Fruit fly (Drosophila melanogaster) whole organism, embryonic: ENCODE measurements around the gene niki.
A peak's percentile ranks its signal among the peaks of the same experiment; 100 is the strongest.

ENCODE experiments used
- Ada2b ChIP-seq: fragments of 200-800 bp; sonication (Bioruptor generic); IDR thresholded peaks from 2 replicates; pipeline ENCODE4 v1.3.6; 2022; ENCODE audit warnings: missing biosample characterization, missing genetic modification characterization
- Atf3 ChIP-seq: fragments of 200-800 bp; sonication (Bioruptor generic); optimal IDR thresholded peaks from 3 replicates; lab custom pipeline; 2016; ENCODE audit warnings: missing biosample characterization, missing genetic modification characterization
- Bgb ChIP-seq: fragments of 200-800 bp; sonication (Bioruptor generic); IDR thresholded peaks from 2 replicates; pipeline ENCODE4 v1.3.6; 2022; ENCODE audit warnings: missing biosample characterization, missing genetic modification characterization; ENCODE audit not compliant: partially characterized antibody
- BtbVII ChIP-seq: fragments of 200-800 bp; sonication (Bioruptor generic); optimal IDR thresholded peaks from 3 replicates; lab custom pipeline; 2017; ENCODE audit warnings: missing biosample characterization, mild to moderate bottlenecking, missing genetic modification characterization
- CG1024 ChIP-seq: fragments of 200-800 bp; sonication (Bioruptor generic); IDR thresholded peaks from 2 replicates; pipeline ENCODE4 v1.3.6; 2022; ENCODE audit warnings: missing biosample characterization, missing genetic modification characterization
- CG11398 ChIP-seq: fragments of 200-800 bp; sonication (Bioruptor generic); optimal IDR thresholded peaks from 2 replicates; lab custom pipeline; 2016; ENCODE audit warnings: missing biosample characterization, missing genetic modification characterization
- CG14965 ChIP-seq: fragments of 200-800 bp; sonication (Bioruptor generic); optimal IDR thresholded peaks from 2 replicates; lab custom pipeline; 2016; ENCODE audit warnings: missing biosample characterization, missing genetic modification characterization, borderline replicate concordance
- CG17186 ChIP-seq: fragments of 200-800 bp; sonication (Bioruptor generic); optimal IDR thresholded peaks from 3 replicates; lab custom pipeline; 2017; ENCODE audit warnings: missing biosample characterization, missing genetic modification reagents, missing genetic modification characterization
- CG18599 ChIP-seq: fragments of 200-800 bp; sonication (Bioruptor generic); optimal IDR thresholded peaks from 3 replicates; lab custom pipeline; 2017; ENCODE audit warnings: missing biosample characterization, missing genetic modification characterization, mild to moderate bottlenecking, moderate library complexity, missing genetic modification reagents
- CG18764 ChIP-seq: fragments of 200-800 bp; sonication (Bioruptor generic); optimal IDR thresholded peaks from 3 replicates; lab custom pipeline; 2016; ENCODE audit warnings: missing biosample characterization, missing genetic modification characterization
- CG2120 ChIP-seq: fragments of 200-800 bp; sonication (Bioruptor generic); optimal IDR thresholded peaks from 3 replicates; lab custom pipeline; 2016; ENCODE audit warnings: missing biosample characterization, missing genetic modification characterization
- CG31365 ChIP-seq: fragments of 200-800 bp; sonication (Bioruptor generic); optimal IDR thresholded peaks from 2 replicates; lab custom pipeline; 2018; ENCODE audit warnings: missing biosample characterization, mild to moderate bottlenecking, missing genetic modification characterization
- CG31441 ChIP-seq: fragments of 200-800 bp; sonication (Bioruptor generic); IDR thresholded peaks from 2 replicates; pipeline ENCODE4 v1.3.6; 2022; ENCODE audit warnings: missing biosample characterization, missing genetic modification characterization
- CG3726 ChIP-seq: fragments of 200-800 bp; sonication (Bioruptor generic); IDR thresholded peaks from 3 replicates; pipeline ENCODE4, ENCODE4 v1.3.6; 2022; ENCODE audit warnings: missing biosample characterization, missing genetic modification characterization
- CG4820 ChIP-seq: fragments of 200-800 bp; sonication (Bioruptor generic); optimal IDR thresholded peaks from 3 replicates; lab custom pipeline; 2016; ENCODE audit warnings: missing biosample characterization, missing genetic modification characterization
- CG6254 ChIP-seq: fragments of 200-800 bp; sonication (Bioruptor generic); optimal IDR thresholded peaks from 3 replicates; lab custom pipeline; 2017; ENCODE audit warnings: mild to moderate bottlenecking, missing biosample characterization, missing genetic modification reagents, missing genetic modification characterization
- CG6654 ChIP-seq: fragments of 200-800 bp; sonication (Bioruptor generic); optimal IDR thresholded peaks from 2 replicates; lab custom pipeline; 2017; ENCODE audit warnings: missing biosample characterization, mild to moderate bottlenecking, missing genetic modification characterization
- CG7987 ChIP-seq: fragments of 200-800 bp; sonication (Bioruptor generic); optimal IDR thresholded peaks from 2 replicates; lab custom pipeline; 2018; ENCODE audit warnings: missing biosample characterization, mild to moderate bottlenecking, missing genetic modification characterization, moderate library complexity
- CG8359 ChIP-seq: fragments of 200-800 bp; sonication (Bioruptor generic); optimal IDR thresholded peaks from 2 replicates; lab custom pipeline; 2017; ENCODE audit warnings: missing biosample characterization, mild to moderate bottlenecking, missing genetic modification characterization, borderline replicate concordance
- CG8924 ChIP-seq: fragments of 200-800 bp; optimal IDR thresholded peaks from 3 replicates; lab custom pipeline; 2019; ENCODE audit warnings: missing biosample characterization, mild to moderate bottlenecking, missing genetic modification characterization, moderate library complexity
- CG9215 ChIP-seq: fragments of 200-800 bp; sonication (Bioruptor generic); IDR thresholded peaks from 2 replicates; pipeline ENCODE4 v1.3.6; 2022; ENCODE audit warnings: missing biosample characterization, missing genetic modification characterization
- Dbx ChIP-seq: fragments of 200-800 bp; sonication (Bioruptor generic); IDR thresholded peaks from 3 replicates; pipeline ENCODE4 v1.3.6; 2022; ENCODE audit warnings: missing biosample characterization, missing genetic modification characterization
- Ets97D ChIP-seq: fragments of 200-800 bp; sonication (Bioruptor generic); optimal IDR thresholded peaks from 3 replicates; lab custom pipeline; 2016; ENCODE audit warnings: missing biosample characterization, missing genetic modification characterization
- HLH3B ChIP-seq: fragments of 200-800 bp; sonication (Bioruptor generic); IDR thresholded peaks from 2 replicates; pipeline ENCODE4 v1.3.6; 2022; ENCODE audit warnings: missing biosample characterization, missing genetic modification characterization
- Hmr ChIP-seq: fragments of 200-800 bp; sonication (Bioruptor generic); optimal IDR thresholded peaks from 3 replicates; lab custom pipeline; 2017; ENCODE audit warnings: mild to moderate bottlenecking, missing biosample characterization, missing genetic modification reagents, missing genetic modification characterization
- Hsf ChIP-seq: fragments of 200-800 bp; sonication (Bioruptor generic); optimal IDR thresholded peaks from 3 replicates; lab custom pipeline; 2016; ENCODE audit warnings: missing biosample characterization, missing genetic modification characterization
- Lpt ChIP-seq: fragments of >200 bp; optimal IDR thresholded peaks from 2 replicates; lab custom pipeline; 2018; ENCODE audit warnings: missing biosample characterization, missing genetic modification characterization
- MTF-1 ChIP-seq: fragments of 200-800 bp; sonication (Bioruptor generic); optimal IDR thresholded peaks from 2 replicates; lab custom pipeline; 2018; ENCODE audit warnings: missing biosample characterization, mild to moderate bottlenecking, missing genetic modification characterization, borderline replicate concordance
- Mad ChIP-seq: fragments of 200-800 bp; sonication (Bioruptor generic); optimal IDR thresholded peaks from 2 replicates; lab custom pipeline; 2016; ENCODE audit warnings: missing biosample characterization, missing genetic modification characterization
- Meics ChIP-seq: fragments of 200-800 bp; sonication (Bioruptor generic); optimal IDR thresholded peaks from 2 replicates; lab custom pipeline; 2017; ENCODE audit warnings: missing biosample characterization, mild to moderate bottlenecking, missing genetic modification characterization
- Rfx ChIP-seq: fragments of 200-800 bp; sonication (Bioruptor generic); IDR thresholded peaks from 2 replicates; pipeline ENCODE4 v1.3.6; 2022; ENCODE audit warnings: missing biosample characterization, missing genetic modification characterization
- Xrp1 ChIP-seq: fragments of 200-800 bp; sonication (Bioruptor generic); IDR thresholded peaks from 2 replicates; pipeline ENCODE4 v1.3.6; 2022; ENCODE audit warnings: missing biosample characterization, missing genetic modification characterization
- amos ChIP-seq: fragments of 200-800 bp; sonication (Bioruptor generic); IDR thresholded peaks from 2 replicates; pipeline ENCODE4 v1.3.6; 2022; ENCODE audit warnings: missing biosample characterization, missing genetic modification characterization; ENCODE audit not compliant: partially characterized antibody
- croc ChIP-seq: fragments of 200-800 bp; sonication (Bioruptor generic); conservative IDR thresholded peaks from 3 replicates; pipeline ENCODE4 v1.3.6; 2022; ENCODE audit warnings: missing biosample characterization, missing genetic modification characterization
- dmrt99B ChIP-seq: fragments of 200-800 bp; sonication (Bioruptor generic); optimal IDR thresholded peaks from 2 replicates; lab custom pipeline; 2018; ENCODE audit warnings: missing biosample characterization, mild to moderate bottlenecking, missing genetic modification characterization, moderate library complexity
- en ChIP-seq: fragments of 200-800 bp; sonication (Bioruptor generic); optimal IDR thresholded peaks from 2 replicates; lab custom pipeline; 2016; ENCODE audit warnings: missing biosample characterization, missing genetic modification characterization
- eyg ChIP-seq: fragments of 200-800 bp; sonication (Bioruptor generic); optimal IDR thresholded peaks from 3 replicates; lab custom pipeline; 2016; ENCODE audit warnings: missing biosample characterization, missing genetic modification characterization
- gcm2 ChIP-seq: fragments of 200-800 bp; sonication (Bioruptor generic); optimal IDR thresholded peaks from 2 replicates; lab custom pipeline; 2016; ENCODE audit warnings: missing biosample characterization, missing genetic modification characterization
- jing ChIP-seq: fragments of 200-800 bp; sonication (Bioruptor generic); optimal IDR thresholded peaks from 2 replicates; lab custom pipeline; 2018; ENCODE audit warnings: missing biosample characterization, mild to moderate bottlenecking, missing genetic modification characterization
- ken ChIP-seq: fragments of 200-800 bp; sonication (Bioruptor generic); IDR thresholded peaks from 3 replicates; pipeline ENCODE4 v1.3.6; 2022; ENCODE audit warnings: missing biosample characterization, missing genetic modification characterization
- kni ChIP-seq: fragments of 200-800 bp; sonication (Bioruptor generic); optimal IDR thresholded peaks from 3 replicates; lab custom pipeline; 2017; ENCODE audit warnings: mild to moderate bottlenecking, missing biosample characterization, missing genetic modification reagents, missing genetic modification characterization
- lbe ChIP-seq: fragments of 200-800 bp; sonication (Bioruptor generic); optimal IDR thresholded peaks from 2 replicates; lab custom pipeline; 2016; ENCODE audit warnings: missing biosample characterization, mild to moderate bottlenecking, missing genetic modification characterization
- nerfin-1 ChIP-seq: fragments of 200-800 bp; sonication (Bioruptor generic); optimal IDR thresholded peaks from 3 replicates; lab custom pipeline; 2019; ENCODE audit warnings: missing biosample characterization, mild to moderate bottlenecking, missing genetic modification characterization, moderate library complexity
- odd ChIP-seq: fragments of 200-800 bp; sonication (Bioruptor generic); optimal IDR thresholded peaks from 2 replicates; lab custom pipeline; 2017; ENCODE audit warnings: missing biosample characterization, mild to moderate bottlenecking, missing genetic modification characterization
- pan ChIP-seq, 4 experiments: fragments of >200 bp in 3 of 4; fragments of 200-800 bp in 1 of 4; sonication (Bioruptor generic) in 1 of 4; optimal IDR thresholded peaks in 3 of 4; IDR thresholded peaks in 1 of 4; 2 replicates each; pipeline versions ENCODE4 v1.3.6 to Lab custom; 2017 to 2022; ENCODE audit warnings: missing biosample characterization in 2 of 4, missing genetic modification characterization in 2 of 4, mixed read lengths in 1 of 4
- pfk ChIP-seq: fragments of 200-800 bp; sonication (Bioruptor generic); optimal IDR thresholded peaks from 2 replicates; lab custom pipeline; 2018; ENCODE audit warnings: missing biosample characterization, mild to moderate bottlenecking, missing genetic modification characterization, moderate library complexity
- pnt ChIP-seq: fragments of 200-800 bp; sonication (Bioruptor generic); optimal IDR thresholded peaks from 3 replicates; lab custom pipeline; 2016; ENCODE audit warnings: missing biosample characterization, missing genetic modification characterization
- tgo ChIP-seq: fragments of 200-800 bp; sonication (Bioruptor generic); IDR thresholded peaks from 3 replicates; pipeline ENCODE4 v1.3.6; 2022; ENCODE audit warnings: missing biosample characterization, missing genetic modification characterization
- tx ChIP-seq: fragments of 200-800 bp; sonication (Bioruptor generic); optimal IDR thresholded peaks from 2 replicates; lab custom pipeline; 2016; ENCODE audit warnings: missing biosample characterization, missing genetic modification characterization
- vfl ChIP-seq: fragments of 200-800 bp; sonication (Bioruptor generic); optimal IDR thresholded peaks from 2 replicates; lab custom pipeline; 2016; ENCODE audit warnings: missing biosample characterization, missing genetic modification characterization
- z ChIP-seq: fragments of 200-800 bp; sonication (Bioruptor generic); IDR thresholded peaks from 3 replicates; pipeline ENCODE4 v1.3.6; 2022; ENCODE audit warnings: missing biosample characterization, missing genetic modification characterization

Gene niki

DNA sequence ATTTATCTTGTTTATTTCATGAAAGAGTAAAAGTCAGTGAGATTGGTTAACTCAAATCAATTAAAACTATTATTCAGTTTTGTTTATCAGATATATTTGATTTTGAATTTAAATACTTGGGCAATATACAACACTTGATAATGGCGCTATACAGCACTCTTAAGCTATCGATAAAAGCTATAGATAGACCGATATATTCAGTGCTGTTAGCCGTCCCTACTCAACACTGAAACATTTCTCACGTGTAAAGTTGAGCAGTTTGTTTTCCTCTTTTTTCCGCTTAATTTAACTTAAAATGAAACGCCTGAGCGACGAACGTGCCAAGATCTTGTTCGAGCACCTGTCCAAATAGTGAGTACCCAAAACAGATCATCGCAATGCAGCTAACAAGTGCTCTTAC, 25.0 kb upstream of the niki start, which contains the start of gene CG7006:
CG7006 (plus strand) TSS at position 208 of the 400 bp plus-strand sequence.
- TF ChIP-seq BtbVII (GFP tag; lab: Kevin White, UChicago) (no peak), Rfx (GFP tag; lab: Robert Waterston, UW) (peak; percentile 93), CG9215 (GFP tag; lab: Robert Waterston, UW) (peak; percentile 64; the same call in 1 of the 2 replicates), tx (peak; percentile 75), pfk (no peak), ken (GFP tag; lab: Robert Waterston, UW) (peak; percentile 86), pan (optimal IDR thresholded peaks at IDR 0.05; lab: Kevin White, UChicago) (no peak), pan (GFP tag; optimal IDR thresholded peaks at IDR 0.05 in 1 of 2, IDR thresholded peaks at IDR 0.05 in 1 of 2) (peak in 1 of 2 experiments; percentile 60), en (GFP tag; lab: Kevin White, UChicago) (no peak), lbe (GFP tag; lab: Kevin White, UChicago) (no peak), Dbx (GFP tag; lab: Robert Waterston, UW) (peak; percentile 90), vfl (GFP tag; lab: Kevin White, UChicago) (peak; percentile 87), Hmr (GFP tag; lab: Kevin White, UChicago) (peak; percentile 73), CG6654 (GFP tag; lab: Kevin White, UChicago) (no peak), tgo (GFP tag; lab: Robert Waterston, UW) (no peak), CG3726 (no peak), CG2120 (GFP tag; lab: Kevin White, UChicago) (peak; percentile 94), Atf3 (GFP tag; lab: Kevin White, UChicago) (peak; percentile 48), CG8359 (GFP tag; lab: Kevin White, UChicago) (no peak), CG14965 (GFP tag; lab: Kevin White, UChicago) (peak; percentile 33), CG11398 (GFP tag; lab: Kevin White, UChicago) (peak; percentile 46), CG7987 (GFP tag; lab: Kevin White, UChicago) (peak; percentile 35), nerfin-1 (tag; lab: Kevin White, UChicago) (peak; percentile 18), CG31365 (tag; lab: Kevin White, UChicago) (no peak), Xrp1 (peak; percentile 79), CG18599 (GFP tag; lab: Kevin White, UChicago) (no peak), Hsf (peak; percentile 74), kni (GFP tag; lab: Kevin White, UChicago) (no peak), Ets97D (peak; percentile 90), gcm2 (peak; percentile 22), CG8924 (tag; lab: Kevin White, UChicago) (no peak), jing (GFP tag; lab: Kevin White, UChicago) (no peak), Bgb (GFP tag; lab: Robert Waterston, UW) (peak; percentile 89), MTF-1 (no peak), CG18764 (GFP tag; lab: Kevin White, UChicago) (peak; percentile 73), z (GFP tag; lab: Robert Waterston, UW) (no peak), odd (GFP tag; lab: Kevin White, UChicago) (no peak), CG17186 (GFP tag; lab: Kevin White, UChicago) (peak; percentile 52), CG6254 (no peak), croc (GFP tag; lab: Robert Waterston, UW) (no peak), eyg (GFP tag; lab: Kevin White, UChicago) (peak; percentile 50), Lpt (GFP tag; lab: Kevin White, UChicago) (no peak), Mad (GFP tag; lab: Kevin White, UChicago) (peak; percentile 50), dmrt99B (no peak), amos (peak; percentile 85), Ada2b (no peak), Meics (peak; percentile 54), CG1024 (no peak), pnt (GFP tag; lab: Kevin White, UChicago) (peak; percentile 58), HLH3B (GFP tag; lab: Robert Waterston, UW) (peak; percentile 65), CG31441 (GFP tag; lab: Robert Waterston, UW) (no peak; the same call in 1 of the 2 replicates), CG4820 (GFP tag; lab: Kevin White, UChicago) (peak; percentile 54)
